Worm (Caenorhabditis elegans) whole organism, L4/young adult: Measurements from ENCODE around the gene scav-3.

Experiments
- W03F9.2 ChIP-seq: fragments of 150-350 bp; optimal IDR thresholded peaks from 2 replicates; lab custom pipeline; 2014; ENCODE audit warnings: missing biosample characterization, missing genetic modification characterization
- dao-5 ChIP-seq: sonication (generic microtip); optimal IDR thresholded peaks from 2 replicates; lab custom pipeline; 2016; ENCODE audit warnings: missing genotype, missing genetic modification characterization, moderate library complexity, missing compliant biosample characterization
- him-1 ChIP-seq: sonication (generic microtip); optimal IDR thresholded peaks from 2 replicates; lab custom pipeline; 2016; ENCODE audit warnings: missing genotype, missing genetic modification reagents, missing genetic modification characterization, missing compliant biosample characterization

Gene scav-3

ce11 chrIII:12425846-12426405, 30.7 kb downstream of the scav-3 start:
- TF ChIP-seq W03F9.2 (tag; lab: Kevin White, UChicago), result no peak
- no peak for TF ChIP-seq dao-5 (tag; lab: Kevin White, UChicago)
- TF ChIP-seq him-1 (tag; lab: Kevin White, UChicago), result no peak

ce11 chrIII:12424663-12425062, 32.0 kb downstream of the scav-3 start:
- TF ChIP-seq dao-5 (tag; lab: Kevin White, UChicago) (no peak), W03F9.2 (tag; lab: Kevin White, UChicago) (no peak), him-1 (tag; lab: Kevin White, UChicago) (no peak)

- TF ChIP-seq him-1 (tag; lab: Kevin White, UChicago), result no peak
- TF ChIP-seq W03F9.2 (tag; lab: Kevin White, UChicago), result peak; percentile 15
- no peak for TF ChIP-seq dao-5 (tag; lab: Kevin White, UChicago)
These were observed 32.6 kb downstream of the scav-3 start for ce11 chrIII:12424066-12424465.

ce11 chrIII:12421708-12422107, 34.9 kb downstream of the scav-3 start, which contains the start of gene tat-1:
tat-1 (minus strand) TSS chrIII:12421718.
- no peak for TF ChIP-seq him-1 (tag; lab: Kevin White, UChicago)
- no peak for TF ChIP-seq W03F9.2 (tag; lab: Kevin White, UChicago)
- TF ChIP-seq dao-5 (tag; lab: Kevin White, UChicago), result no peak

ce11 chrIII:12420256-12420655, 36.4 kb downstream of the scav-3 start:
- TF ChIP-seq him-1 (tag; lab: Kevin White, UChicago), result no peak

- TF ChIP-seq him-1 (tag; lab: Kevin White, UChicago) (no peak), dao-5 (tag; lab: Kevin White, UChicago) (no peak), W03F9.2 (tag; lab: Kevin White, UChicago) (no peak)
These were observed 42.1 kb downstream of the scav-3 start for ce11 chrIII:12414533-12414932.

- TF ChIP-seq W03F9.2 (tag; lab: Kevin White, UChicago) (no peak), dao-5 (tag; lab: Kevin White, UChicago) (no peak), him-1 (tag; lab: Kevin White, UChicago) (no peak)
These were observed 45.0 kb downstream of the scav-3 start for ce11 chrIII:12411668-12412067.

ce11 chrIII:12411059-12411458, 45.6 kb downstream of the scav-3 start:
- TF ChIP-seq him-1 (tag; lab: Kevin White, UChicago) (no peak), dao-5 (tag; lab: Kevin White, UChicago) (no peak)

ce11 chrIII:12410304-12410703, 46.3 kb downstream of the scav-3 start:
- TF ChIP-seq W03F9.2 (tag; lab: Kevin White, UChicago), result no peak
- no peak for TF ChIP-seq him-1 (tag; lab: Kevin White, UChicago)
- no peak for TF ChIP-seq dao-5 (tag; lab: Kevin White, UChicago)
